Worm (Caenorhabditis elegans) whole organism, L4/young adult: ENCODE data around the gene F52E1.9.

ENCODE experiments used
- W03F9.2 ChIP-seq: fragments of 150-350 bp; optimal IDR thresholded peaks from 2 replicates; lab custom pipeline; 2014; ENCODE audit warnings: missing biosample characterization, missing genetic modification characterization
- dao-5 ChIP-seq: sonication (generic microtip); optimal IDR thresholded peaks from 2 replicates; lab custom pipeline; 2016; ENCODE audit warnings: missing genotype, missing genetic modification characterization, moderate library complexity, missing compliant biosample characterization
- him-1 ChIP-seq: sonication (generic microtip); optimal IDR thresholded peaks from 2 replicates; lab custom pipeline; 2016; ENCODE audit warnings: missing genotype, missing genetic modification reagents, missing genetic modification characterization, missing compliant biosample characterization

DNA sequence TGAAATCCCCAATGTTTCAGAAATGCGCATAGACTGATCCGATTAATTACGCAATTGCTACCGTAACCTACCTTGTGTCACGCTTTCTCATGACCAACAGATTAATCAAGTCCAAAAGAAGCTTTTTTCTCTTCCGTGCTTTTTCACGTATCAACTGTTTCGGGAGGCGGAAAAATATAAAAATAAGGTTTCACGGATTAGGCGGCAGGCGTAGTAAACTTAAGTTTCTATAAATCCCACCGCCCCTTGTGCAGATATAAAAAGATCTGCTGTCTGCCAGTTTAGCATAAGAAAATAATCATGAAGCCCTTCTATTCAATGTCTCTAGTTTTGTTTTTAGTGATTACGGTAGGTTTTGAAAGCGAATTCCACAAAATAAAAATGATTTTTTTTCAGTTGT is 15.4 kb downstream of the F52E1.9 start, which contains the start of gene gcy-7:
- TF ChIP-seq him-1 (tag; lab: Kevin White, UChicago) (no peak), dao-5 (tag; lab: Kevin White, UChicago) (no peak), W03F9.2 (no peak)
